Worm (Caenorhabditis elegans): ENCODE results near the gene pas-1.

The pas-1 gene

DNA sequence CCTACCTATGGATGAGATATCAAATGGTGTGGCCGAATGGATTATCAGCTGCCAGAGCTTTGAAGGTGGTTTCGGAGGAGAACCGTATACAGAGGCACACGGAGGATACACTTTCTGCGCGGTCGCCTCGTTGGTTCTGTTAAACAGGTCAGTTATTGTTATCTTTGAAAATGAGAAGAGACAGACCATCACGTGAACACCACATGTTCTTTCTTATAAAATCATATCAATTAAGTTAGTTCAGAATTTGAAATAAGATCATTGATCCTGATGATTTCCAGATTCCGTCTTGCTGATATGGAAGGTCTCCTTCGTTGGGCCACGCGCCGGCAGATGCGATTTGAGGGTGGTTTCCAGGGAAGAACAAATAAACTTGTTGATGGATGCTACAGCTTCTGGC is 26.3 kb upstream of the pas-1 start:
- TF ChIP-seq egl-5 (tag; optimal IDR thresholded peaks at IDR 0.05) (no peak), lin-15B (tag; optimal IDR thresholded peaks at IDR 0.05) (no peak), ztf-11 (tag; optimal IDR thresholded peaks at IDR 0.05) (no peak)

- TF ChIP-seq pha-4 (tag; optimal IDR thresholded peaks at IDR 0.05) (no peak), ZK546.5 (tag; optimal IDR thresholded peaks at IDR 0.05) (no peak), zag-1 (tag; optimal IDR thresholded peaks at IDR 0.05) (no peak), nhr-11 (tag; optimal IDR thresholded peaks at IDR 0.05) (no peak), jun-1 (tag; optimal IDR thresholded peaks at IDR 0.05) (no peak), ztf-11 (tag; optimal IDR thresholded peaks at IDR 0.05) (no peak), R02D3.7 (tag; optimal IDR thresholded peaks at IDR 0.05) (no peak), nhr-67 (tag; optimal IDR thresholded peaks at IDR 0.05) (no peak), mml-1 (tag; optimal IDR thresholded peaks at IDR 0.05) (no peak), elt-2 (tag; optimal IDR thresholded peaks at IDR 0.05) (peak; percentile 86), nhr-23 (tag; optimal IDR thresholded peaks at IDR 0.05) (no peak), egl-27 (tag; optimal IDR thresholded peaks at IDR 0.05) (no peak), elt-1 (tag; optimal IDR thresholded peaks at IDR 0.05) (no peak), fkh-10 (GFP tag; optimal IDR thresholded peaks at IDR 0.05) (no peak), hmg-11 (tag; optimal IDR thresholded peaks at IDR 0.05) (peak; percentile 59), ceh-28 (tag; optimal IDR thresholded peaks at IDR 0.05) (no peak), ama-1 (optimal IDR thresholded peaks at IDR 0.05) (no peak), skn-1 (tag; optimal IDR thresholded peaks at IDR 0.05) (no peak), unc-39 (tag; optimal IDR thresholded peaks at IDR 0.05) (no peak), pqm-1 (tag; optimal IDR thresholded peaks at IDR 0.05) (peak; percentile 78), lin-39 (tag; optimal IDR thresholded peaks at IDR 0.05) (no peak), aly-2 (tag; optimal IDR thresholded peaks at IDR 0.05) (no peak), snpc-4 (tag; optimal IDR thresholded peaks at IDR 0.05) (no peak), ceh-16 (tag; optimal IDR thresholded peaks at IDR 0.05) (no peak), nhr-28 (tag; optimal IDR thresholded peaks at IDR 0.05) (no peak), fkh-2 (tag; optimal IDR thresholded peaks at IDR 0.05) (no peak), nhr-12 (tag; optimal IDR thresholded peaks at IDR 0.05) (no peak), ceh-9 (tag; optimal IDR thresholded peaks at IDR 0.05) (no peak), tbx-2 (tag; optimal IDR thresholded peaks at IDR 0.05) (no peak), lin-15B (tag; optimal IDR thresholded peaks at IDR 0.05) (peak; percentile 36), nhr-25 (tag; optimal IDR thresholded peaks at IDR 0.05) (no peak), nhr-43 (tag; optimal IDR thresholded peaks at IDR 0.05; ENCODE audit: poor library complexity, severe bottlenecking) (no peak), ceh-82 (tag; optimal IDR thresholded peaks at IDR 0.05) (no peak), daf-12 (tag; optimal IDR thresholded peaks at IDR 0.05) (no peak), eor-1 (tag; optimal IDR thresholded peaks at IDR 0.05) (no peak)
Observed at ce11 chrV:14447240-14447763, 24.9 kb upstream of the pas-1 start, which contains the start of the genes dlat-1 and fntb-1. dlat-1 (minus strand) TSS chrV:14447290. fntb-1 (plus strand) TSS chrV:14447651.

- TF ChIP-seq lsy-12 (tag; optimal IDR thresholded peaks at IDR 0.05): no peak
- TF ChIP-seq fkh-2 (tag; optimal IDR thresholded peaks at IDR 0.05): no peak
- TF ChIP-seq R02D3.7 (tag; optimal IDR thresholded peaks at IDR 0.05): no peak
- no peak for TF ChIP-seq nhr-23 (tag; optimal IDR thresholded peaks at IDR 0.05)
- TF ChIP-seq elt-2 (tag; optimal IDR thresholded peaks at IDR 0.05): no peak
- TF ChIP-seq pha-4 (tag; optimal IDR thresholded peaks at IDR 0.05): no peak
- no peak for TF ChIP-seq ama-1 (optimal IDR thresholded peaks at IDR 0.05)
- TF ChIP-seq ztf-4 (tag; optimal IDR thresholded peaks at IDR 0.05): no peak
- TF ChIP-seq mdl-1 (tag; optimal IDR thresholded peaks at IDR 0.05): no peak
- no peak for TF ChIP-seq unc-62 (GFP tag; optimal IDR thresholded peaks at IDR 0.05)
- TF ChIP-seq snpc-4 (tag; optimal IDR thresholded peaks at IDR 0.05): no peak
- no peak for TF ChIP-seq ceh-9 (tag; optimal IDR thresholded peaks at IDR 0.05)
- TF ChIP-seq unc-39 (tag; optimal IDR thresholded peaks at IDR 0.05): no peak
- TF ChIP-seq fkh-10 (GFP tag; optimal IDR thresholded peaks at IDR 0.05): no peak
Observed at ce11 chrV:14446453-14446852, 24.0 kb upstream of the pas-1 start.

DNA sequence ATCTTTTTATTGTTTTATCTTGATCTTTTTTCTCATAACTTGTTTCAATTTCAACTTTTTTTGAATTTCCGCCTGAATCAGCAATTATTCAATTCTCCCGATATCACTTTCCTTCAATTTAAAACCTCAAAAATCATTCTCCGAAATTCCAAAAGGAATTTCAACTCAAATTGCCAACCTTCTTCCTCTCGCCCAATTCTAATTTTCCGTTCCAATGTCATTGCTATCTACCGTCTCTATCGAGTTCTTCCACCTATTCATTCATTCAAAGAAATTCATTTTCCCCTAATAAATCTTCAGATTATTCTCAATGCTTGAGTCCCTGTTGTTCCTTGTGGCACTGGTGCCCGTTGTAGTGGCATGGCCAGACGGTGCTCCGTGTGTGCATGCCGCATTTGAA is 18.4 kb upstream of the pas-1 start, which contains the start of gene F23B12.4:
F23B12.4 (plus strand) TSS at position 301 of the 400 bp plus-strand sequence.
- TF ChIP-seq nfya-1 (tag; optimal IDR thresholded peaks at IDR 0.05; ENCODE audit: insufficient read depth): no peak

Measured in whole organism, L3 larva.